Fruit fly (Drosophila melanogaster) whole organism, embryonic: Measurements from ENCODE around the gene CG46462.

Experiments
- Atf-2 ChIP-seq: fragments of 200-800 bp; sonication (Bioruptor generic); optimal IDR thresholded peaks from 2 replicates; lab custom pipeline; 2016; ENCODE audit warnings: missing biosample characterization, missing genetic modification characterization
- BEAF-32 ChIP-seq: fragments of 200-800 bp; sonication (Bioruptor generic); optimal IDR thresholded peaks from 3 replicates; lab custom pipeline; 2017; ENCODE audit warnings: missing biosample characterization, missing genetic modification characterization, mild to moderate bottlenecking, moderate library complexity, missing genetic modification reagents
- CG10431 ChIP-seq: fragments of 200-800 bp; sonication (Bioruptor generic); optimal IDR thresholded peaks from 3 replicates; lab custom pipeline; 2018; ENCODE audit warnings: missing biosample characterization, mild to moderate bottlenecking, missing genetic modification characterization
- CG11504 ChIP-seq: fragments of 200-800 bp; sonication (Bioruptor generic); optimal IDR thresholded peaks from 3 replicates; lab custom pipeline; 2019; ENCODE audit warnings: missing biosample characterization, mild to moderate bottlenecking, missing genetic modification characterization, moderate library complexity
- CG11560 ChIP-seq: fragments of 200-800 bp; sonication (Bioruptor generic); IDR thresholded peaks from 3 replicates; pipeline ENCODE4 v1.3.6; 2022; ENCODE audit warnings: missing biosample characterization, missing genetic modification characterization
- CG12769 ChIP-seq: fragments of 200-800 bp; sonication (Bioruptor generic); optimal IDR thresholded peaks from 2 replicates; lab custom pipeline; 2019; ENCODE audit warnings: missing biosample characterization, mild to moderate bottlenecking, missing genetic modification characterization, moderate library complexity
- CG12942 ChIP-seq: fragments of 200-800 bp; sonication (Bioruptor generic); optimal IDR thresholded peaks from 3 replicates; lab custom pipeline; 2016; ENCODE audit warnings: missing biosample characterization, missing genetic modification characterization
- CG13287 ChIP-seq: fragments of 200-800 bp; sonication (Bioruptor generic); IDR thresholded peaks from 2 replicates; pipeline ENCODE4 v1.3.6; 2022; ENCODE audit warnings: missing biosample characterization, missing genetic modification characterization; ENCODE audit not compliant: partially characterized antibody
- CG14965 ChIP-seq: fragments of 200-800 bp; sonication (Bioruptor generic); optimal IDR thresholded peaks from 2 replicates; lab custom pipeline; 2016; ENCODE audit warnings: missing biosample characterization, missing genetic modification characterization, borderline replicate concordance
- CG15514 ChIP-seq: fragments of 200-800 bp; sonication (Bioruptor generic); optimal IDR thresholded peaks from 3 replicates; lab custom pipeline; 2017; ENCODE audit warnings: missing biosample characterization, missing genetic modification characterization, mild to moderate bottlenecking, moderate library complexity, missing genetic modification reagents
- CG1647 ChIP-seq: fragments of 200-800 bp; sonication (Bioruptor generic); optimal IDR thresholded peaks from 3 replicates; lab custom pipeline; 2016; ENCODE audit warnings: missing biosample characterization, missing genetic modification characterization
- CG18262 ChIP-seq: fragments of 200-800 bp; optimal IDR thresholded peaks from 3 replicates; lab custom pipeline; 2019; ENCODE audit warnings: missing biosample characterization, mild to moderate bottlenecking, missing genetic modification characterization, moderate library complexity
- CG1832 ChIP-seq: fragments of 200-800 bp; sonication (Bioruptor generic); optimal IDR thresholded peaks from 2 replicates; lab custom pipeline; 2017; ENCODE audit warnings: missing biosample characterization, mild to moderate bottlenecking, missing genetic modification characterization, inconsistent platforms
- CG30020 ChIP-seq: fragments of 200-800 bp; optimal IDR thresholded peaks from 2 replicates; lab custom pipeline; 2019; ENCODE audit warnings: missing biosample characterization, mild to moderate bottlenecking, missing genetic modification characterization, moderate library complexity
- CG3065 ChIP-seq: fragments of 200-800 bp; sonication (Bioruptor generic); optimal IDR thresholded peaks from 2 replicates; lab custom pipeline; 2016; ENCODE audit warnings: missing biosample characterization, missing genetic modification characterization
- CG32767 ChIP-seq: fragments of 200-800 bp; sonication (Bioruptor generic); IDR thresholded peaks from 2 replicates; pipeline ENCODE4 v1.3.6; 2022; ENCODE audit warnings: missing biosample characterization, missing genetic modification characterization
- CG3281 ChIP-seq: fragments of 200-800 bp; sonication (Bioruptor generic); optimal IDR thresholded peaks from 3 replicates; lab custom pipeline; 2017; ENCODE audit warnings: missing biosample characterization, mild to moderate bottlenecking, missing genetic modification characterization
- CG3995 ChIP-seq: fragments of 200-800 bp; sonication (Bioruptor generic); optimal IDR thresholded peaks from 3 replicates; lab custom pipeline; 2016; ENCODE audit warnings: missing biosample characterization, missing genetic modification characterization
- CG4360 ChIP-seq: fragments of 200-800 bp; sonication (Bioruptor generic); IDR thresholded peaks from 2 replicates; pipeline ENCODE4 v1.3.6; 2022; ENCODE audit warnings: missing biosample characterization, missing genetic modification characterization
- CG6254 ChIP-seq: fragments of 200-800 bp; sonication (Bioruptor generic); optimal IDR thresholded peaks from 3 replicates; lab custom pipeline; 2017; ENCODE audit warnings: mild to moderate bottlenecking, missing biosample characterization, missing genetic modification reagents, missing genetic modification characterization
- CG9437 ChIP-seq: fragments of 200-800 bp; sonication (Bioruptor generic); optimal IDR thresholded peaks from 2 replicates; lab custom pipeline; 2018; ENCODE audit warnings: missing biosample characterization, mild to moderate bottlenecking, missing genetic modification characterization
- CTCF ChIP-seq: fragments of 200-800 bp; sonication (Bioruptor generic); optimal IDR thresholded peaks from 2 replicates; lab custom pipeline; 2017; ENCODE audit warnings: missing biosample characterization, mild to moderate bottlenecking, missing genetic modification characterization, moderate library complexity
- D ChIP-seq, 2 experiments: fragments of 200-800 bp in 1 of 2; fragments of >200 bp in 1 of 2; sonication (Bioruptor generic) in 1 of 2; optimal IDR thresholded peaks; 2 replicates in 1 of 2; 3 replicates in 1 of 2; lab custom pipeline; 2017; ENCODE audit warnings: mild to moderate bottlenecking in 1 of 2, missing biosample characterization in 1 of 2, missing genetic modification characterization in 1 of 2, missing genetic modification reagents in 1 of 2
- Dip3 ChIP-seq: fragments of 200-800 bp; sonication (Bioruptor generic); optimal IDR thresholded peaks from 3 replicates; lab custom pipeline; 2016; ENCODE audit warnings: missing biosample characterization, missing genetic modification characterization
- Drgx ChIP-seq: fragments of 200-800 bp; sonication (Bioruptor generic); IDR thresholded peaks from 2 replicates; pipeline ENCODE4 v1.3.6; 2022; ENCODE audit warnings: missing biosample characterization, missing genetic modification characterization
- HmgD ChIP-seq: fragments of 200-800 bp; sonication (Bioruptor generic); optimal IDR thresholded peaks from 3 replicates; lab custom pipeline; 2016; ENCODE audit warnings: missing biosample characterization, missing genetic modification characterization
- Hr39 ChIP-seq: fragments of >200 bp; optimal IDR thresholded peaks from 2 replicates; lab custom pipeline; 2017
- MBD-R2 ChIP-seq: fragments of 200-800 bp; sonication (Bioruptor generic); IDR thresholded peaks from 2 replicates; pipeline ENCODE4 v1.3.6; 2022; ENCODE audit warnings: missing biosample characterization, missing genetic modification characterization
- Max ChIP-seq: fragments of 200-800 bp; sonication (Bioruptor generic); optimal IDR thresholded peaks from 2 replicates; lab custom pipeline; 2016; ENCODE audit warnings: missing biosample characterization, mild to moderate bottlenecking, missing genetic modification characterization
- NC2α ChIP-seq: fragments of 200-800 bp; sonication (Bioruptor generic); optimal IDR thresholded peaks from 2 replicates; lab custom pipeline; 2016; ENCODE audit warnings: missing biosample characterization, missing genetic modification characterization
- Opbp ChIP-seq: fragments of 200-800 bp; sonication (Bioruptor generic); IDR thresholded peaks from 3 replicates; pipeline ENCODE4 v1.3.6; 2022; ENCODE audit warnings: missing biosample characterization, missing genetic modification characterization; ENCODE audit not compliant: partially characterized antibody
- PHDP ChIP-seq: fragments of 200-800 bp; sonication (Bioruptor generic); optimal IDR thresholded peaks from 3 replicates; lab custom pipeline; 2018; ENCODE audit warnings: missing biosample characterization, mild to moderate bottlenecking, missing genetic modification characterization, moderate library complexity
- Rfx ChIP-seq: fragments of 200-800 bp; sonication (Bioruptor generic); IDR thresholded peaks from 2 replicates; pipeline ENCODE4 v1.3.6; 2022; ENCODE audit warnings: missing biosample characterization, missing genetic modification characterization
- al ChIP-seq: fragments of 200-800 bp; sonication (Bioruptor generic); IDR thresholded peaks from 2 replicates; pipeline ENCODE4 v1.3.6; 2022; ENCODE audit warnings: missing biosample characterization, missing genetic modification characterization
- ara ChIP-seq: fragments of 200-800 bp; sonication (Bioruptor generic); IDR thresholded peaks from 2 replicates; pipeline ENCODE4 v1.3.6; 2022; ENCODE audit warnings: missing biosample characterization, missing genetic modification characterization
- ase ChIP-seq: fragments of 200-800 bp; sonication (Bioruptor generic); IDR thresholded peaks from 3 replicates; pipeline ENCODE4 v1.3.6; 2022; ENCODE audit warnings: missing biosample characterization, missing genetic modification characterization
- chinmo ChIP-seq: fragments of 200-800 bp; sonication (Bioruptor generic); IDR thresholded peaks from 4 replicates; pipeline ENCODE4 v1.3.6; 2022; ENCODE audit warnings: missing biosample characterization, missing genetic modification characterization; ENCODE audit not compliant: partially characterized antibody
- danr ChIP-seq: fragments of 200-800 bp; sonication (Bioruptor generic); IDR thresholded peaks from 2 replicates; pipeline ENCODE4 v1.3.6; 2022; ENCODE audit warnings: missing biosample characterization, missing genetic modification characterization
- dimm ChIP-seq: fragments of 200-800 bp; sonication (Bioruptor generic); IDR thresholded peaks from 2 replicates; pipeline ENCODE4 v1.3.6; 2022; ENCODE audit warnings: missing biosample characterization, missing genetic modification characterization
- fd96Cb ChIP-seq: fragments of 200-800 bp; sonication (Bioruptor generic); optimal IDR thresholded peaks from 2 replicates; lab custom pipeline; 2018; ENCODE audit warnings: missing biosample characterization, mild to moderate bottlenecking, missing genetic modification characterization, moderate library complexity
- gem ChIP-seq: fragments of 200-800 bp; sonication (Bioruptor generic); optimal IDR thresholded peaks from 2 replicates; lab custom pipeline; 2019; ENCODE audit warnings: missing biosample characterization, mild to moderate bottlenecking, missing genetic modification characterization, moderate library complexity
- lab ChIP-seq: fragments of 200-800 bp; sonication (Bioruptor generic); optimal IDR thresholded peaks from 3 replicates; lab custom pipeline; 2017; ENCODE audit warnings: missing biosample characterization, missing genetic modification characterization, mild to moderate bottlenecking, moderate library complexity, missing genetic modification reagents
- lmd ChIP-seq: fragments of 200-800 bp; sonication (Bioruptor generic); IDR thresholded peaks from 2 replicates; pipeline ENCODE4 v1.3.6; 2022; ENCODE audit warnings: missing biosample characterization, missing genetic modification characterization
- row ChIP-seq: fragments of 200-800 bp; sonication (Bioruptor generic); IDR thresholded peaks from 3 replicates; pipeline ENCODE4 v1.3.6; 2022; ENCODE audit warnings: missing biosample characterization, missing genetic modification characterization
- slp2 ChIP-seq: fragments of 200-800 bp; sonication (Bioruptor generic); optimal IDR thresholded peaks from 2 replicates; lab custom pipeline; 2016; ENCODE audit warnings: missing biosample characterization, missing genetic modification characterization
- sqz ChIP-seq: fragments of 200-800 bp; sonication (Bioruptor generic); optimal IDR thresholded peaks from 3 replicates; lab custom pipeline; 2018; ENCODE audit warnings: missing biosample characterization, mild to moderate bottlenecking, missing genetic modification characterization
- stwl ChIP-seq: fragments of 200-800 bp; sonication (Bioruptor generic); optimal IDR thresholded peaks from 3 replicates; lab custom pipeline; 2018; ENCODE audit warnings: missing biosample characterization, mild to moderate bottlenecking, missing genetic modification characterization, moderate library complexity
- tio ChIP-seq: fragments of 200-800 bp; sonication (Bioruptor generic); optimal IDR thresholded peaks from 2 replicates; lab custom pipeline; 2017; ENCODE audit warnings: missing biosample characterization, missing genetic modification characterization, inconsistent platforms
- tll ChIP-seq, 2 experiments: fragments of 200-800 bp in 1 of 2; fragments of >200 bp in 1 of 2; sonication (Bioruptor generic) in 1 of 2; optimal IDR thresholded peaks; 2 replicates each; lab custom pipeline; 2017 to 2019; ENCODE audit warnings: missing biosample characterization in 2 of 2, missing genetic modification characterization in 2 of 2, mild to moderate bottlenecking in 1 of 2, moderate library complexity in 1 of 2
- zfh1 ChIP-seq: fragments of 200-800 bp; sonication (Bioruptor generic); IDR thresholded peaks from 3 replicates; pipeline ENCODE4 v1.3.6; 2022; ENCODE audit warnings: missing biosample characterization, missing genetic modification characterization

The CG46462 gene

dm6 chr3L:19929051-19929718 is 2.3 kb upstream of the CG46462 start (continued):
- TF ChIP-seq chinmo, result peak; percentile 74; the same call in 1 of the 4 replicates
- TF ChIP-seq Opbp, result no peak
- TF ChIP-seq CG6254 (GFP tag; lab: Kevin White, UChicago), result no peak
- no peak for TF ChIP-seq dimm (GFP tag; lab: Robert Waterston, UW)
- no peak for TF ChIP-seq CG10431 (GFP tag; lab: Kevin White, UChicago)
- TF ChIP-seq CG14965 (GFP tag; lab: Kevin White, UChicago), result no peak
- no peak for TF ChIP-seq HmgD
- TF ChIP-seq Drgx (GFP tag; lab: Robert Waterston, UW), result peak; percentile 45; the same call in 1 of the 2 replicates
- TF ChIP-seq lab (GFP tag; lab: Kevin White, UChicago), result peak; percentile 11
- TF ChIP-seq CTCF (GFP tag; lab: Kevin White, UChicago), result no peak
- no peak for TF ChIP-seq Dip3 (GFP tag; lab: Kevin White, UChicago)
- TF ChIP-seq CG18262 (tag; lab: Kevin White, UChicago), result peak; percentile 10
- 0 out of 2 replicates have a peak, but pooled peaks have one; percentile 7 for TF ChIP-seq Rfx (GFP tag; lab: Robert Waterston, UW)
- peak; percentile 35 for TF ChIP-seq CG3281 (GFP tag; lab: Kevin White, UChicago)
- TF ChIP-seq CG9437 (GFP tag; lab: Kevin White, UChicago), result peak; percentile 31
- no peak for TF ChIP-seq CG30020 (tag; lab: Kevin White, UChicago)
- TF ChIP-seq fd96Cb, result no peak
- peak; percentile 32 for TF ChIP-seq PHDP (tag; lab: Kevin White, UChicago)
- no peak for TF ChIP-seq CG12942 (GFP tag; lab: Kevin White, UChicago)
- peak; percentile 92 for TF ChIP-seq sqz
- TF ChIP-seq CG13287 (GFP tag; lab: Robert Waterston, UW), result no peak
- TF ChIP-seq NC2α (GFP tag; lab: Kevin White, UChicago), result no peak
- TF ChIP-seq CG1647, result no peak
- TF ChIP-seq tll (GFP tag; optimal IDR thresholded peaks at IDR 0.05; lab: Kevin White, UChicago), result no peak
- TF ChIP-seq lmd (GFP tag; lab: Robert Waterston, UW), result no peak
- no peak for TF ChIP-seq Hr39
- no peak for TF ChIP-seq zfh1 (GFP tag; lab: Robert Waterston, UW)
- TF ChIP-seq slp2 (GFP tag; lab: Kevin White, UChicago), result peak; percentile 22
- TF ChIP-seq Max, result no peak
- TF ChIP-seq row (GFP tag; lab: Robert Waterston, UW), result peak; percentile 39
- TF ChIP-seq danr (GFP tag; lab: Robert Waterston, UW), result no peak
- no peak for TF ChIP-seq CG3065
- TF ChIP-seq CG1832 (GFP tag; lab: Kevin White, UChicago), result peak; percentile 88
- TF ChIP-seq al (GFP tag; lab: Robert Waterston, UW), result no peak
- TF ChIP-seq D (optimal IDR thresholded peaks at IDR 0.05; lab: Kevin White, UChicago), result no peak
- no peak for TF ChIP-seq D (GFP tag; optimal IDR thresholded peaks at IDR 0.05; lab: Kevin White, UChicago)
- peak; percentile 58 for TF ChIP-seq CG12769 (tag; lab: Kevin White, UChicago)
- no peak for TF ChIP-seq ase (GFP tag; lab: Robert Waterston, UW)
- peak; percentile 9; the same call in 1 of the 2 replicates for TF ChIP-seq CG32767 (GFP tag; lab: Robert Waterston, UW)
- peak; percentile 8 for TF ChIP-seq tio (GFP tag; lab: Kevin White, UChicago)
- TF ChIP-seq CG4360 (GFP tag; lab: Robert Waterston, UW), result peak; percentile 21; the same call in 1 of the 2 replicates
- no peak for TF ChIP-seq Atf-2 (GFP tag; lab: Kevin White, UChicago)
- no peak for TF ChIP-seq BEAF-32 (GFP tag; lab: Kevin White, UChicago)
- peak; percentile 58 for TF ChIP-seq gem (tag; lab: Kevin White, UChicago)
- no peak for TF ChIP-seq CG3995 (GFP tag; lab: Kevin White, UChicago)
- no peak for TF ChIP-seq ara (GFP tag; lab: Robert Waterston, UW)
- no peak for TF ChIP-seq MBD-R2 (GFP tag; lab: Robert Waterston, UW)
- TF ChIP-seq CG11560, result no peak
- TF ChIP-seq CG11504 (tag; lab: Kevin White, UChicago), result peak; percentile 35
- peak; percentile 7 for TF ChIP-seq CG15514 (GFP tag; lab: Kevin White, UChicago)
- no peak for TF ChIP-seq stwl (tag; lab: Kevin White, UChicago)
